Fruit fly (Drosophila melanogaster) whole organism, wandering third instar larva: ENCODE measurements around the gene CG8916.

Source experiments
- CrebA ChIP-seq: fragments of 200-800 bp; sonication (Bioruptor generic); optimal IDR thresholded peaks from 2 replicates; lab custom pipeline; 2016; ENCODE audit warnings: missing biosample characterization, mild to moderate bottlenecking, missing genetic modification characterization, borderline replicate concordance
- Hnf4 ChIP-seq: fragments of 200-800 bp; sonication (Bioruptor generic); optimal IDR thresholded peaks from 2 replicates; lab custom pipeline; 2016; ENCODE audit warnings: missing biosample characterization, mild to moderate bottlenecking, missing genetic modification characterization
- Jra ChIP-seq: sonication (Bioruptor generic); optimal IDR thresholded peaks from 2 replicates; lab custom pipeline; 2016; ENCODE audit warnings: missing biosample characterization, missing genetic modification characterization
- Mio ChIP-seq: sonication (Bioruptor generic); optimal IDR thresholded peaks from 2 replicates; lab custom pipeline; 2016; ENCODE audit warnings: missing biosample characterization, missing genetic modification characterization
- Myc ChIP-seq: fragments of >200 bp; optimal IDR thresholded peaks from 2 replicates; lab custom pipeline; 2017
- N ChIP-seq: fragments of >200 bp; optimal IDR thresholded peaks from 2 replicates; lab custom pipeline; 2018; ENCODE audit warnings: missing biosample characterization, missing external identifiers, missing genetic modification characterization
- OdsH ChIP-seq: fragments of 200-800 bp; sonication (Bioruptor generic); optimal IDR thresholded peaks from 2 replicates; lab custom pipeline; 2016; ENCODE audit warnings: missing biosample characterization, mild to moderate bottlenecking, missing genetic modification characterization
- Rel ChIP-seq, 2 experiments: fragments of 200-800 bp; sonication (Bioruptor generic) in 1 of 2; optimal IDR thresholded peaks; 2 replicates in 1 of 2; 3 replicates in 1 of 2; lab custom pipeline; 2016 to 2019; ENCODE audit warnings: mild to moderate bottlenecking in 2 of 2, missing biosample characterization in 2 of 2, missing genetic modification characterization in 2 of 2, moderate library complexity in 1 of 2
- br ChIP-seq: fragments of 200-800 bp; sonication (Bioruptor generic); optimal IDR thresholded peaks from 2 replicates; lab custom pipeline; 2016; ENCODE audit warnings: missing biosample characterization, missing genetic modification characterization
- foxo ChIP-seq, 2 experiments: fragments of 200-800 bp; sonication (Bioruptor generic); optimal IDR thresholded peaks; 2 replicates in 1 of 2; 3 replicates in 1 of 2; lab custom pipeline; 2016 to 2017; ENCODE audit warnings: missing biosample characterization in 2 of 2, missing genetic modification characterization in 2 of 2
- jim ChIP-seq: fragments of 175-275, 200-325 bp; sonication (Bioruptor generic); optimal IDR thresholded peaks from 2 replicates; lab custom pipeline; 2016; ENCODE audit warnings: missing biosample characterization, mild to moderate bottlenecking, missing genetic modification characterization
- psq ChIP-seq: fragments of 200-800 bp; sonication (Bioruptor generic); optimal IDR thresholded peaks from 3 replicates; lab custom pipeline; 2017; ENCODE audit warnings: missing biosample characterization, mild to moderate bottlenecking, missing genetic modification characterization, moderate library complexity
- sage ChIP-seq: fragments of 200-800 bp; sonication (Bioruptor generic); optimal IDR thresholded peaks from 2 replicates; lab custom pipeline; 2016; ENCODE audit warnings: missing biosample characterization, mild to moderate bottlenecking, missing genetic modification characterization
- woc ChIP-seq: sonication (Bioruptor generic); optimal IDR thresholded peaks from 2 replicates; lab custom pipeline; 2016; ENCODE audit warnings: missing biosample characterization, mild to moderate bottlenecking, missing genetic modification characterization

DNA sequence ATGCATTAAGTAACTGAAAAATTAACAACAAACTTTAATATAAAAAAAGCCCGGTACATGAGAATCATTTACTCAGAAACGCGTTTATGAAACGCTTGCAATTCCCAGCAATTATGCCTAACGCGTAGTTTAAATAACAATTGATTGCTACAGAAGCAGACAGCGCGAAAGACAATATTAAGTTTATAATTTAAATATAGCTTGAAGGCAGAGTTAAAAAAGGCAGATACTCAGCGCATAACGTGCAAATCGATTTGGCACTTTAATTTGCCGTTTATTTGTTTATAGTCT is 19.1 kb downstream of the CG8916 start, which contains the start of gene CG8924:
- no peak for TF ChIP-seq foxo (GFP tag; optimal IDR thresholded peaks at IDR 0.05; lab: Kevin White, UChicago)
- no peak for TF ChIP-seq woc (GFP tag; lab: Kevin White, UChicago)
- TF ChIP-seq br (GFP tag; lab: Kevin White, UChicago): no peak
- no peak for TF ChIP-seq Hnf4
- no peak for TF ChIP-seq Rel (GFP tag; optimal IDR thresholded peaks at IDR 0.05; lab: Kevin White, UChicago)
- no peak for TF ChIP-seq Rel (tag; optimal IDR thresholded peaks at IDR 0.05; lab: Kevin White, UChicago)
- TF ChIP-seq OdsH (GFP tag; lab: Kevin White, UChicago): no peak
- TF ChIP-seq CrebA (GFP tag; lab: Kevin White, UChicago): no peak
- no peak for TF ChIP-seq sage (GFP tag; lab: Kevin White, UChicago)
- TF ChIP-seq psq: no peak
- no peak for TF ChIP-seq Mio (GFP tag; lab: Kevin White, UChicago)
- no peak for TF ChIP-seq jim (GFP tag; lab: Kevin White, UChicago)
- TF ChIP-seq Jra: no peak
- TF ChIP-seq N (GFP tag; lab: Kevin White, UChicago): no peak
- no peak for TF ChIP-seq Myc
